Fruit fly (Drosophila melanogaster) whole organism, embryonic: ENCODE measurements around the gene Alp13.

ENCODE experiments used
- Awh ChIP-seq: fragments of 200-800 bp; sonication (Bioruptor generic); IDR thresholded peaks from 2 replicates; pipeline ENCODE4, ENCODE4 v1.3.6; 2022; ENCODE audit warnings: missing biosample characterization, missing genetic modification characterization
- Bgb ChIP-seq: fragments of 200-800 bp; sonication (Bioruptor generic); IDR thresholded peaks from 2 replicates; pipeline ENCODE4 v1.3.6; 2022; ENCODE audit warnings: missing biosample characterization, missing genetic modification characterization; ENCODE audit not compliant: partially characterized antibody
- CG10274 ChIP-seq: fragments of 200-800 bp; sonication (Bioruptor generic); optimal IDR thresholded peaks from 3 replicates; lab custom pipeline; 2017; ENCODE audit warnings: missing biosample characterization, mild to moderate bottlenecking, missing genetic modification characterization
- CG10321 ChIP-seq: fragments of 200-800 bp; sonication (Bioruptor generic); IDR thresholded peaks from 2 replicates; pipeline ENCODE4 v1.3.6; 2022; ENCODE audit warnings: missing biosample characterization, missing genetic modification characterization
- CG12299 ChIP-seq: fragments of 200-800 bp; sonication (Bioruptor generic); optimal IDR thresholded peaks from 2 replicates; lab custom pipeline; 2018; ENCODE audit warnings: missing biosample characterization, mild to moderate bottlenecking, missing genetic modification characterization
- CG12769 ChIP-seq: fragments of 200-800 bp; sonication (Bioruptor generic); optimal IDR thresholded peaks from 2 replicates; lab custom pipeline; 2019; ENCODE audit warnings: missing biosample characterization, mild to moderate bottlenecking, missing genetic modification characterization, moderate library complexity
- CG15514 ChIP-seq: fragments of 200-800 bp; sonication (Bioruptor generic); optimal IDR thresholded peaks from 3 replicates; lab custom pipeline; 2017; ENCODE audit warnings: missing biosample characterization, missing genetic modification characterization, mild to moderate bottlenecking, moderate library complexity, missing genetic modification reagents
- CG16813 ChIP-seq: fragments of 200-800 bp; sonication (Bioruptor generic); IDR thresholded peaks from 3 replicates; pipeline ENCODE4 v1.3.6; 2022; ENCODE audit warnings: missing biosample characterization, missing genetic modification characterization; ENCODE audit not compliant: partially characterized antibody
- CG18764 ChIP-seq: fragments of 200-800 bp; sonication (Bioruptor generic); optimal IDR thresholded peaks from 3 replicates; lab custom pipeline; 2016; ENCODE audit warnings: missing biosample characterization, missing genetic modification characterization
- CG2199 ChIP-seq: fragments of 200-800 bp; sonication (Bioruptor generic); IDR thresholded peaks from 3 replicates; pipeline ENCODE4 v1.3.6; 2022; ENCODE audit warnings: missing biosample characterization, missing genetic modification characterization
- CG32532 ChIP-seq: fragments of 200-800 bp; sonication (Bioruptor generic); IDR thresholded peaks from 2 replicates; pipeline ENCODE4 v1.3.6; 2022; ENCODE audit warnings: missing biosample characterization, missing genetic modification characterization
- CG32767 ChIP-seq: fragments of 200-800 bp; sonication (Bioruptor generic); IDR thresholded peaks from 2 replicates; pipeline ENCODE4 v1.3.6; 2022; ENCODE audit warnings: missing biosample characterization, missing genetic modification characterization
- CG4282 ChIP-seq: fragments of 200-800 bp; sonication (Bioruptor generic); optimal IDR thresholded peaks from 2 replicates; lab custom pipeline; 2016; ENCODE audit warnings: missing biosample characterization, missing genetic modification characterization
- CG4854 ChIP-seq: fragments of 200-800 bp; sonication (Bioruptor generic); optimal IDR thresholded peaks from 2 replicates; lab custom pipeline; 2016; ENCODE audit warnings: missing biosample characterization, missing genetic modification characterization, inconsistent platforms
- CG6689 ChIP-seq: fragments of 200-800 bp; sonication (Bioruptor generic); IDR thresholded peaks from 2 replicates; pipeline ENCODE4 v1.3.6; 2022; ENCODE audit warnings: missing biosample characterization, missing genetic modification characterization
- CG8089 ChIP-seq: fragments of 200-800 bp; sonication (Bioruptor generic); optimal IDR thresholded peaks from 3 replicates; lab custom pipeline; 2016; ENCODE audit warnings: missing biosample characterization, missing genetic modification characterization
- CG9215 ChIP-seq: fragments of 200-800 bp; sonication (Bioruptor generic); IDR thresholded peaks from 2 replicates; pipeline ENCODE4 v1.3.6; 2022; ENCODE audit warnings: missing biosample characterization, missing genetic modification characterization
- CG9609 ChIP-seq: fragments of 200-800 bp; sonication (Bioruptor generic); optimal IDR thresholded peaks from 3 replicates; lab custom pipeline; 2016; ENCODE audit warnings: missing biosample characterization, missing genetic modification characterization
- Chrac-16 ChIP-seq: fragments of 200-800 bp; sonication (Bioruptor generic); optimal IDR thresholded peaks from 3 replicates; lab custom pipeline; 2016; ENCODE audit warnings: missing biosample characterization, missing genetic modification characterization
- D19B ChIP-seq: fragments of 200-800 bp; sonication (Bioruptor generic); optimal IDR thresholded peaks from 2 replicates; lab custom pipeline; 2017; ENCODE audit warnings: missing biosample characterization, mild to moderate bottlenecking, missing genetic modification characterization
- Dfd ChIP-seq, 2 experiments: fragments of >200 bp; optimal IDR thresholded peaks; 2 replicates each; lab custom pipeline; 2017; ENCODE audit warnings: missing biosample characterization in 2 of 2, missing genetic modification characterization in 2 of 2
- Drgx ChIP-seq: fragments of 200-800 bp; sonication (Bioruptor generic); IDR thresholded peaks from 2 replicates; pipeline ENCODE4 v1.3.6; 2022; ENCODE audit warnings: missing biosample characterization, missing genetic modification characterization
- E2f1 ChIP-seq: fragments of 200-800 bp; sonication (Bioruptor generic); IDR thresholded peaks from 2 replicates; pipeline ENCODE4 v1.3.6; 2022; ENCODE audit warnings: missing biosample characterization, missing genetic modification characterization
- E2f2 ChIP-seq: fragments of 200-800 bp; sonication (Bioruptor generic); IDR thresholded peaks from 2 replicates; pipeline ENCODE4 v1.3.6; 2022; ENCODE audit warnings: missing biosample characterization, missing genetic modification characterization
- HLH3B ChIP-seq: fragments of 200-800 bp; sonication (Bioruptor generic); IDR thresholded peaks from 2 replicates; pipeline ENCODE4 v1.3.6; 2022; ENCODE audit warnings: missing biosample characterization, missing genetic modification characterization
- Hey ChIP-seq: fragments of 200-800 bp; sonication (Bioruptor generic); optimal IDR thresholded peaks from 3 replicates; lab custom pipeline; 2018; ENCODE audit warnings: missing biosample characterization, mild to moderate bottlenecking, missing genetic modification characterization
- Hmr ChIP-seq: fragments of 200-800 bp; sonication (Bioruptor generic); optimal IDR thresholded peaks from 3 replicates; lab custom pipeline; 2017; ENCODE audit warnings: mild to moderate bottlenecking, missing biosample characterization, missing genetic modification reagents, missing genetic modification characterization
- Hmx ChIP-seq: fragments of 200-800 bp; sonication (Bioruptor generic); optimal IDR thresholded peaks from 2 replicates; lab custom pipeline; 2016; ENCODE audit warnings: missing biosample characterization, missing genetic modification characterization
- Hr3 ChIP-seq: fragments of 200-800 bp; sonication (Bioruptor generic); optimal IDR thresholded peaks from 3 replicates; lab custom pipeline; 2016; ENCODE audit warnings: missing biosample characterization, missing genetic modification characterization
- Mad ChIP-seq: fragments of 200-800 bp; sonication (Bioruptor generic); optimal IDR thresholded peaks from 2 replicates; lab custom pipeline; 2016; ENCODE audit warnings: missing biosample characterization, missing genetic modification characterization
- Myb ChIP-seq: fragments of 200-800 bp; sonication (Bioruptor generic); optimal IDR thresholded peaks from 2 replicates; lab custom pipeline; 2016; ENCODE audit warnings: missing biosample characterization, missing genetic modification characterization
- Nf-YB ChIP-seq: fragments of 200-800 bp; sonication (Bioruptor generic); optimal IDR thresholded peaks from 3 replicates; lab custom pipeline; 2019; ENCODE audit warnings: missing biosample characterization, mild to moderate bottlenecking, missing genetic modification characterization, moderate library complexity
- Pdp1 ChIP-seq, 2 experiments: fragments of 200-800 bp; sonication (Bioruptor generic); optimal IDR thresholded peaks; 3 replicates each; lab custom pipeline; 2016; ENCODE audit warnings: missing biosample characterization in 2 of 2, missing genetic modification characterization in 2 of 2, mild to moderate bottlenecking in 1 of 2, moderate library complexity in 1 of 2
- Ravus ChIP-seq: fragments of 200-800 bp; sonication (Bioruptor generic); IDR thresholded peaks from 2 replicates; pipeline ENCODE4 v1.3.6; 2022; ENCODE audit warnings: missing biosample characterization, missing genetic modification characterization
- Sry-δ ChIP-seq: fragments of 200-800 bp; sonication (Bioruptor generic); optimal IDR thresholded peaks from 2 replicates; lab custom pipeline; 2016; ENCODE audit warnings: missing biosample characterization, missing genetic modification characterization
- Ssrp ChIP-seq: fragments of 200-800 bp; sonication (Bioruptor generic); optimal IDR thresholded peaks from 2 replicates; lab custom pipeline; 2018; ENCODE audit warnings: missing biosample characterization, mild to moderate bottlenecking, missing genetic modification characterization, moderate library complexity
- Xrp1 ChIP-seq: fragments of 200-800 bp; sonication (Bioruptor generic); IDR thresholded peaks from 2 replicates; pipeline ENCODE4 v1.3.6; 2022; ENCODE audit warnings: missing biosample characterization, missing genetic modification characterization
- chinmo ChIP-seq: fragments of 200-800 bp; sonication (Bioruptor generic); IDR thresholded peaks from 4 replicates; pipeline ENCODE4 v1.3.6; 2022; ENCODE audit warnings: missing biosample characterization, missing genetic modification characterization; ENCODE audit not compliant: partially characterized antibody
- corto ChIP-seq: fragments of 200-800 bp; sonication (Bioruptor generic); optimal IDR thresholded peaks from 2 replicates; lab custom pipeline; 2016; ENCODE audit warnings: missing biosample characterization, mild to moderate bottlenecking, missing genetic modification characterization, moderate library complexity
- dmrt11E ChIP-seq: fragments of 200-800 bp; sonication (Bioruptor generic); optimal IDR thresholded peaks from 3 replicates; lab custom pipeline; 2018; ENCODE audit warnings: missing biosample characterization, mild to moderate bottlenecking, missing genetic modification characterization, moderate library complexity
- dmrt99B ChIP-seq: fragments of 200-800 bp; sonication (Bioruptor generic); optimal IDR thresholded peaks from 2 replicates; lab custom pipeline; 2018; ENCODE audit warnings: missing biosample characterization, mild to moderate bottlenecking, missing genetic modification characterization, moderate library complexity
- fru ChIP-seq: fragments of >200 bp; optimal IDR thresholded peaks from 2 replicates; lab custom pipeline; 2017
- hbn ChIP-seq: fragments of 200-800 bp; sonication (Bioruptor generic); IDR thresholded peaks from 2 replicates; pipeline ENCODE4 v1.3.6; 2022; ENCODE audit warnings: missing biosample characterization, missing genetic modification characterization; ENCODE audit not compliant: partially characterized antibody
- pita ChIP-seq: fragments of 200-800 bp; sonication (Bioruptor generic); optimal IDR thresholded peaks from 2 replicates; lab custom pipeline; 2017; ENCODE audit warnings: missing biosample characterization, mild to moderate bottlenecking, missing genetic modification characterization
- rib ChIP-seq: fragments of 200-800 bp; sonication (Bioruptor generic); IDR thresholded peaks from 2 replicates; pipeline ENCODE4 v1.3.6; 2022; ENCODE audit warnings: missing biosample characterization, missing genetic modification characterization
- row ChIP-seq: fragments of 200-800 bp; sonication (Bioruptor generic); IDR thresholded peaks from 3 replicates; pipeline ENCODE4 v1.3.6; 2022; ENCODE audit warnings: missing biosample characterization, missing genetic modification characterization
- ttk ChIP-seq: fragments of 200-800 bp; sonication (Bioruptor generic); IDR thresholded peaks from 2 replicates; pipeline ENCODE4 v2.1.2; 2022; ENCODE audit warnings: missing biosample characterization, missing genetic modification characterization
- tup ChIP-seq: fragments of 200-800 bp; sonication (Bioruptor generic); optimal IDR thresholded peaks from 2 replicates; lab custom pipeline; 2016; ENCODE audit warnings: missing biosample characterization, mild to moderate bottlenecking, missing genetic modification characterization, moderate library complexity
- wor ChIP-seq: fragments of 200-800 bp; sonication (Bioruptor generic); IDR thresholded peaks from 2 replicates; pipeline ENCODE4 v1.3.6; 2022; ENCODE audit warnings: missing biosample characterization, missing genetic modification characterization
- zf30C ChIP-seq: fragments of 200-800 bp; sonication (Bioruptor generic); optimal IDR thresholded peaks from 3 replicates; lab custom pipeline; 2018; ENCODE audit warnings: missing biosample characterization, mild to moderate bottlenecking, missing genetic modification characterization

Alp13 gene

DNA sequence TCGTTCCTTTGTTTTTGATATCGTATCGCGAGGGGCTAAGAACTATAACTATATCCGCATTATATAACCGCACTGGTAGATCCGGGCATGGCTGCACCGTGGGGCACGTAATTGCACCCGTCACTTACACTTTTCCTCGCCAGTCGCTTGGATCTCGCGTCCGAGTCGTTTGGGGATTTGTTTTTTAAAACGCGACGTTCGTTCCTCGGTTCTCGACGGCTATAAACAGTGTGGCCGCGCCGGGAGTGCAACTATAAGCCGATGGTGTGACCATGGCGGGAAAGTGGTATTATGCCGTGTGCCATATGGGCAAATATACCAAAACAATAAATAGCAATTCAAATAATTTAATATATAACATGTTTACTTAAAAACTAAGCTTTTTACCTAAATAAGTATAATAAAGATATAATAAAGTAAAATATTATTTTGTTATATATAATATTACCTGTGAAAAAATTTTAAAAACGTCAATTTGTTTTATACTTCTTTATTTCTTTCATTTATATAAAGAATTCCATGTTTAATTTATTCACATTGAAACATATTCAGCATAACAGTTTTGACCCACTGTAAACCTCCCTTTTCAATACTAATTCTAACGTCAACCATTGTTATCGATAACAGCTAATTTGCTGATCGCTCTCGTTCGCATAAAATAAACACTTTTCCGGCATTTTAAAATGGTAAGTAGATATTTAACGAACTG is 32.4 kb downstream of the Alp13 start, which contains the start of the genes Mical and CG3909 (continued):
- peak; percentile 83 for TF ChIP-seq Ssrp (tag; lab: Kevin White, UChicago)
- TF ChIP-seq corto (GFP tag; lab: Kevin White, UChicago), result peak; percentile 47
- no peak for TF ChIP-seq Hmx (GFP tag; lab: Kevin White, UChicago)
- peak; percentile 72; the same call in 1 of the 4 replicates for TF ChIP-seq chinmo (GFP tag; lab: Robert Waterston, UW)
- peak; percentile 96 for TF ChIP-seq CG32532 (GFP tag; lab: Robert Waterston, UW)
- TF ChIP-seq CG10274 (GFP tag; lab: Kevin White, UChicago), result no peak
- TF ChIP-seq rib (GFP tag; lab: Robert Waterston, UW), result peak; percentile 57; the same call in 1 of the 2 replicates
- peak; percentile 82 for TF ChIP-seq Chrac-16 (GFP tag; lab: Kevin White, UChicago)
- TF ChIP-seq tup (GFP tag; lab: Kevin White, UChicago), result no peak
- peak; percentile 79 for TF ChIP-seq CG18764 (GFP tag; lab: Kevin White, UChicago)
- peak; percentile 89 for TF ChIP-seq Xrp1 (GFP tag; lab: Robert Waterston, UW)
- TF ChIP-seq HLH3B, result peak; percentile 92
- TF ChIP-seq CG8089 (GFP tag; lab: Kevin White, UChicago), result no peak
- TF ChIP-seq Bgb, result peak; percentile 46
- TF ChIP-seq Mad (GFP tag; lab: Kevin White, UChicago), result peak; percentile 9
- TF ChIP-seq row, result peak; percentile 87
- TF ChIP-seq Hmr, result peak; percentile 87
- TF ChIP-seq CG6689 (GFP tag; lab: Robert Waterston, UW), result peak; percentile 90
- TF ChIP-seq dmrt11E (tag; lab: Kevin White, UChicago), result peak; percentile 85
- TF ChIP-seq zf30C (GFP tag; lab: Kevin White, UChicago), result no peak
- peak; percentile 46 for TF ChIP-seq Ravus (GFP tag; lab: Robert Waterston, UW)
- TF ChIP-seq Drgx (GFP tag; lab: Robert Waterston, UW), result peak; percentile 80
- TF ChIP-seq CG16813 (GFP tag; lab: Robert Waterston, UW), result 0 out of 3 replicates have a peak, but pooled peaks have one; percentile 44
- no peak for TF ChIP-seq fru
- TF ChIP-seq CG15514 (GFP tag; lab: Kevin White, UChicago), result peak; percentile 59
- TF ChIP-seq wor, result peak; percentile 60; the same call in 1 of the 2 replicates
- no peak for TF ChIP-seq Dfd (GFP tag; optimal IDR thresholded peaks at IDR 0.05; lab: Kevin White, UChicago)
- peak; percentile 88 for TF ChIP-seq dmrt99B (tag; lab: Kevin White, UChicago)
- no peak for TF ChIP-seq CG9609 (GFP tag; lab: Kevin White, UChicago)
- peak; percentile 93 for TF ChIP-seq E2f1
- TF ChIP-seq CG12299 (tag; lab: Kevin White, UChicago), result peak; percentile 69
- TF ChIP-seq CG2199 (GFP tag; lab: Robert Waterston, UW), result peak; percentile 57; the same call in 1 of the 3 replicates
- peak; percentile 45 for TF ChIP-seq D19B (GFP tag; lab: Kevin White, UChicago)
- TF ChIP-seq Pdp1 (GFP tag; optimal IDR thresholded peaks at IDR 0.05; lab: Kevin White, UChicago), result peak; percentile 60 to 91
- peak; percentile 7 for TF ChIP-seq CG4854 (GFP tag; lab: Kevin White, UChicago)
- TF ChIP-seq pita, result no peak
- TF ChIP-seq Myb (GFP tag; lab: Kevin White, UChicago), result peak; percentile 9
- peak; percentile 29 for TF ChIP-seq Sry-δ
- TF ChIP-seq CG10321 (GFP tag; lab: Robert Waterston, UW), result peak; percentile 43; the same call in 1 of the 2 replicates
- TF ChIP-seq CG4282 (GFP tag; lab: Kevin White, UChicago), result peak; percentile 50
- TF ChIP-seq E2f2 (GFP tag; lab: Robert Waterston, UW), result peak; percentile 70
- no peak for TF ChIP-seq Hey (tag; lab: Kevin White, UChicago)
- TF ChIP-seq hbn (GFP tag; lab: Robert Waterston, UW), result peak; percentile 21; the same call in 1 of the 2 replicates
- peak; percentile 70 for TF ChIP-seq Nf-YB (GFP tag; lab: Kevin White, UChicago)
- TF ChIP-seq Hr3 (GFP tag; lab: Kevin White, UChicago), result peak; percentile 84
- TF ChIP-seq Awh (GFP tag; lab: Robert Waterston, UW), result peak; percentile 81
- TF ChIP-seq CG12769 (tag; lab: Kevin White, UChicago), result no peak
- peak; percentile 76; the same call in 1 of the 2 replicates for TF ChIP-seq CG32767
- peak; percentile 86 for TF ChIP-seq ttk (GFP tag; lab: Robert Waterston, UW)
- peak; percentile 84 for TF ChIP-seq CG9215 (GFP tag; lab: Robert Waterston, UW)
